Fruit fly (Drosophila melanogaster): ENCODE measurements around the gene CG33509.
A peak's percentile ranks its signal among the peaks of the same experiment; 100 is the strongest.

The CG33509 gene

dm6 chr2L:21096448-21096994 lies 10.2 kb upstream of the CG33509 start, which contains the start of gene CG34136 (continued):
- no peak for TF ChIP-seq kah (GFP tag; optimal IDR thresholded peaks at IDR 0.05)
- no peak for TF ChIP-seq CG31365 (tag; optimal IDR thresholded peaks at IDR 0.05)
- TF ChIP-seq kni (GFP tag; optimal IDR thresholded peaks at IDR 0.05) = peak; percentile 46
- peak; percentile 29 for TF ChIP-seq ind (GFP tag; optimal IDR thresholded peaks at IDR 0.05)
- no peak for TF ChIP-seq CG8290 (GFP tag; optimal IDR thresholded peaks at IDR 0.05)
- TF ChIP-seq CG8290 (tag; optimal IDR thresholded peaks at IDR 0.05) = no peak
- no peak for TF ChIP-seq CG11723 (GFP tag; optimal IDR thresholded peaks at IDR 0.05)
- no peak for TF ChIP-seq mam (GFP tag; optimal IDR thresholded peaks at IDR 0.05)
- 0 out of 3 replicates have a peak, but pooled peaks have one; percentile 9 for TF ChIP-seq CG34224 (GFP tag; IDR thresholded peaks at IDR 0.05; ENCODE audit: partially characterized antibody)
- no peak; the same call in 1 of the 2 replicates for TF ChIP-seq E2f2 (GFP tag; IDR thresholded peaks at IDR 0.05)
- no peak for TF ChIP-seq GATAe (GFP tag; conservative IDR thresholded peaks at IDR 0.05)
- TF ChIP-seq CG7357 (GFP tag; IDR thresholded peaks at IDR 0.05) = no peak
- TF ChIP-seq CG10366 (GFP tag; IDR thresholded peaks at IDR 0.05) = no peak
- TF ChIP-seq peb (GFP tag; IDR thresholded peaks at IDR 0.05) = no peak
- TF ChIP-seq row (GFP tag; IDR thresholded peaks at IDR 0.05) = peak; percentile 60; the same call in 2 of the 3 replicates
- TF ChIP-seq Side (GFP tag; optimal IDR thresholded peaks at IDR 0.05) = no peak
- TF ChIP-seq grau (tag; optimal IDR thresholded peaks at IDR 0.05) = peak; percentile 36
- TF ChIP-seq MTF-1 (GFP tag; optimal IDR thresholded peaks at IDR 0.05; ENCODE audit: borderline replicate concordance) = no peak
- no peak for TF ChIP-seq Bteb2 (GFP tag; optimal IDR thresholded peaks at IDR 0.05)
- no peak for TF ChIP-seq crol (GFP tag; IDR thresholded peaks at IDR 0.05)
- peak; percentile 33 for TF ChIP-seq Meics (GFP tag; optimal IDR thresholded peaks at IDR 0.05)
- no peak for TF ChIP-seq sr (GFP tag; IDR thresholded peaks at IDR 0.05)
- TF ChIP-seq CG12769 (tag; optimal IDR thresholded peaks at IDR 0.05) = no peak
- TF ChIP-seq NfI (GFP tag; optimal IDR thresholded peaks at IDR 0.05) = peak; percentile 12
- TF ChIP-seq Dad (GFP tag; optimal IDR thresholded peaks at IDR 0.05) = no peak
- no peak for TF ChIP-seq Mad (GFP tag; optimal IDR thresholded peaks at IDR 0.05)
- TF ChIP-seq lov (optimal IDR thresholded peaks at IDR 0.05) = no peak
- 0 out of 3 replicates have a peak, but pooled peaks have one; percentile 9 for TF ChIP-seq lov (GFP tag; IDR thresholded peaks at IDR 0.05)
- TF ChIP-seq Ets97D (GFP tag; optimal IDR thresholded peaks at IDR 0.05) = no peak
- TF ChIP-seq btn (GFP tag; optimal IDR thresholded peaks at IDR 0.05) = no peak
- TF ChIP-seq fru (optimal IDR thresholded peaks at IDR 0.05) = no peak
- no peak for TF ChIP-seq CG9876 (GFP tag; optimal IDR thresholded peaks at IDR 0.05)
- no peak for TF ChIP-seq HmgZ (tag; optimal IDR thresholded peaks at IDR 0.05)
- no peak for TF ChIP-seq CG13624 (GFP tag; optimal IDR thresholded peaks at IDR 0.05)
- no peak for TF ChIP-seq CG5245 (GFP tag; optimal IDR thresholded peaks at IDR 0.05)
- no peak for TF ChIP-seq pho (GFP tag; optimal IDR thresholded peaks at IDR 0.05)
- no peak for TF ChIP-seq Dp (GFP tag; optimal IDR thresholded peaks at IDR 0.05)
- TF ChIP-seq CG6689 (GFP tag; IDR thresholded peaks at IDR 0.05) = peak; percentile 52; the same call in 1 of the 2 replicates
- no peak for TF ChIP-seq hbn (GFP tag; IDR thresholded peaks at IDR 0.05; ENCODE audit: partially characterized antibody)
- TF ChIP-seq Rx (GFP tag; IDR thresholded peaks at IDR 0.05) = no peak
- no peak for TF ChIP-seq CG1647 (GFP tag; optimal IDR thresholded peaks at IDR 0.05)
- TF ChIP-seq org-1 (GFP tag; optimal IDR thresholded peaks at IDR 0.05) = peak; percentile 33
- no peak for TF ChIP-seq Hr3 (GFP tag; optimal IDR thresholded peaks at IDR 0.05)
- no peak for TF ChIP-seq CG3995 (GFP tag; optimal IDR thresholded peaks at IDR 0.05)
- peak; percentile 3 for TF ChIP-seq shn (GFP tag; optimal IDR thresholded peaks at IDR 0.05)
- TF ChIP-seq CG6854 (GFP tag; optimal IDR thresholded peaks at IDR 0.05) = peak; percentile 5
- no peak for TF ChIP-seq Kr (GFP tag; optimal IDR thresholded peaks at IDR 0.05)
- TF ChIP-seq CG12155 (GFP tag; optimal IDR thresholded peaks at IDR 0.05) = peak; percentile 22
- TF ChIP-seq CG6175 (GFP tag; IDR thresholded peaks at IDR 0.05) = no peak
- no peak for TF ChIP-seq ase (GFP tag; IDR thresholded peaks at IDR 0.05)
- no peak for TF ChIP-seq pan (optimal IDR thresholded peaks at IDR 0.05)
- peak in 1 of 2 experiments; percentile 25 for TF ChIP-seq pan (GFP tag; optimal IDR thresholded peaks at IDR 0.05 in 1 of 2, IDR thresholded peaks at IDR 0.05 in 1 of 2)
- TF ChIP-seq slbo (GFP tag; IDR thresholded peaks at IDR 0.05) = peak; percentile 60
